Fruit fly (Drosophila melanogaster) S2 (cell line): ENCODE data around the gene Tpi.

Experiments
- CG8478 ChIP-seq: fragments of >200 bp; optimal IDR thresholded peaks from 2 replicates; lab custom pipeline; 2018
- CTCF ChIP-seq, 2 experiments: fragments of >200 bp; optimal IDR thresholded peaks; 2 replicates each; lab custom pipeline; 2018

dm6 chr3R:30176314-30176713, 41.9 kb upstream of the Tpi start:
- no peak for TF ChIP-seq CG8478 (lab: Kevin White, UChicago)
- TF ChIP-seq CTCF (optimal IDR thresholded peaks at IDR 0.05; lab: Kevin White, UChicago): no peak
